Worm (Caenorhabditis elegans) whole organism, L1 larva: ENCODE data around the gene hmit-1.1.

ENCODE experiments used
- ama-1 ChIP-seq: fragments of 150-350 bp; optimal IDR thresholded peaks from 2 replicates; lab custom pipeline; 2014
- ceh-63 ChIP-seq: fragments of 200-800 bp; sonication (Bioruptor generic); optimal IDR thresholded peaks from 2 replicates; lab custom pipeline; 2018; ENCODE audit warnings: mild to moderate bottlenecking, missing genetic modification characterization, missing compliant biosample characterization
- ceh-88 ChIP-seq: fragments of 200-800 bp; sonication (Bioruptor generic); IDR thresholded peaks from 2 replicates; pipeline ENCODE4 v1.3.6; 2022; ENCODE audit warnings: missing genetic modification characterization, missing compliant biosample characterization
- elt-3 ChIP-seq, 6 experiments: fragments of 150-350 bp in 1 of 6; sonication (generic microtip); optimal IDR thresholded peaks; 2 replicates each; lab custom pipeline; 2017 to 2018; ENCODE audit warnings: missing biosample characterization in 6 of 6, missing genetic modification characterization in 6 of 6, inconsistent platforms in 1 of 6
- fkh-10 ChIP-seq: sonication (generic microtip); optimal IDR thresholded peaks from 2 replicates; lab custom pipeline; 2017; ENCODE audit warnings: missing biosample characterization, missing genetic modification reagents, missing genetic modification characterization
- fos-1 ChIP-seq: fragments of 150-350 bp; optimal IDR thresholded peaks from 2 replicates; lab custom pipeline; 2014; ENCODE audit warnings: missing biosample characterization, missing genetic modification characterization
- lin-13 ChIP-seq: fragments of 150-350 bp; optimal IDR thresholded peaks from 2 replicates; lab custom pipeline; 2014; ENCODE audit warnings: missing biosample characterization, missing genetic modification reagents, missing genetic modification characterization
- lin-14 ChIP-seq: fragments of 200-800 bp; sonication (Bioruptor generic); optimal IDR thresholded peaks from 2 replicates; lab custom pipeline; 2018; ENCODE audit warnings: mild to moderate bottlenecking, missing genetic modification characterization, moderate library complexity, missing compliant biosample characterization
- lin-15B ChIP-seq: fragments of 150-350 bp; sonication (generic microtip); optimal IDR thresholded peaks from 3 replicates; lab custom pipeline; 2014; ENCODE audit warnings: missing biosample characterization, missing genetic modification characterization
- lsy-2 ChIP-seq, 2 experiments: fragments of 150-350 bp; optimal IDR thresholded peaks; 2 replicates each; lab custom pipeline; 2014; ENCODE audit warnings: missing biosample characterization in 2 of 2, missing genetic modification characterization in 2 of 2
- nhr-11 ChIP-seq: fragments of 150-350 bp; optimal IDR thresholded peaks from 2 replicates; lab custom pipeline; 2014; ENCODE audit warnings: missing biosample characterization, missing genetic modification characterization
- nhr-20 ChIP-seq: sonication (generic microtip); optimal IDR thresholded peaks from 2 replicates; lab custom pipeline; 2016; ENCODE audit warnings: mild to moderate bottlenecking, missing genetic modification characterization, missing compliant biosample characterization
- nhr-28 ChIP-seq: fragments of 150-350 bp; optimal IDR thresholded peaks from 2 replicates; lab custom pipeline; 2014; ENCODE audit warnings: missing biosample characterization, missing genetic modification characterization
- nhr-47 ChIP-seq: sonication (generic microtip); optimal IDR thresholded peaks from 2 replicates; lab custom pipeline; 2016; ENCODE audit warnings: mild to moderate bottlenecking, missing genetic modification characterization, moderate library complexity, missing compliant biosample characterization
- nhr-85 ChIP-seq: sonication (generic microtip); peaks from one replicate; lab custom pipeline; 2016; ENCODE audit warnings: missing genetic modification characterization, inconsistent platforms, missing compliant biosample characterization
- pag-3 ChIP-seq: sonication (generic microtip); optimal IDR thresholded peaks from 2 replicates; lab custom pipeline; 2017; ENCODE audit warnings: missing genetic modification characterization, mild to moderate bottlenecking, missing compliant biosample characterization, antibody characterized with exemption, borderline replicate concordance; ENCODE audit not compliant: insufficient read depth
- pqm-1 ChIP-seq: sonication (generic microtip); optimal IDR thresholded peaks from 3 replicates; lab custom pipeline; 2017; ENCODE audit warnings: missing biosample characterization, missing genetic modification characterization
- rnt-1 ChIP-seq: sonication (generic microtip); optimal IDR thresholded peaks from 2 replicates; lab custom pipeline; 2016; ENCODE audit warnings: mild to moderate bottlenecking, missing genetic modification characterization, moderate library complexity, missing compliant biosample characterization
- skn-1 ChIP-seq: fragments of 150-350 bp; optimal IDR thresholded peaks from 2 replicates; lab custom pipeline; 2014; ENCODE audit warnings: missing biosample characterization, missing genetic modification characterization
- sptf-1 ChIP-seq: fragments of 150-350 bp; optimal IDR thresholded peaks from 2 replicates; lab custom pipeline; 2014; ENCODE audit warnings: missing biosample characterization, missing genetic modification characterization
- swsn-7 ChIP-seq: sonication (generic microtip); optimal IDR thresholded peaks from 2 replicates; lab custom pipeline; 2016; ENCODE audit warnings: missing genetic modification characterization, missing compliant biosample characterization
- xbp-1 ChIP-seq: sonication (generic microtip); optimal IDR thresholded peaks from 2 replicates; lab custom pipeline; 2016; ENCODE audit warnings: missing genetic modification characterization, missing compliant biosample characterization
- ztf-11 ChIP-seq, 2 experiments: sonication (generic microtip); optimal IDR thresholded peaks; 2 replicates each; lab custom pipeline; 2016 to 2017; ENCODE audit warnings: missing genetic modification characterization in 2 of 2, missing biosample characterization in 1 of 2, missing compliant biosample characterization in 1 of 2

The hmit-1.1 gene

ce11 chrV:18571533-18571932 is 54.9 kb downstream of the hmit-1.1 start, which contains the start of gene Y51A2D.21:
TSS of gene Y51A2D.21 (plus strand) at chrV:18571833.
- TF ChIP-seq fkh-10 (no peak), xbp-1 (no peak), fos-1 (tag; lab: Kevin White, UChicago) (no peak), pag-3 (no peak), ceh-63 (GFP tag; lab: Kevin White, UChicago) (no peak), pqm-1 (tag; lab: Kevin White, UChicago) (no peak), nhr-20 (tag; lab: Kevin White, UChicago) (no peak), lin-15B (tag; lab: Kevin White, UChicago) (no peak), rnt-1 (tag; lab: Kevin White, UChicago) (no peak), nhr-28 (no peak), elt-3 (tag; optimal IDR thresholded peaks at IDR 0.05; lab: Kevin White, UChicago) (no peak), skn-1 (no peak), nhr-47 (tag; lab: Kevin White, UChicago) (no peak), swsn-7 (tag; lab: Kevin White, UChicago) (no peak), nhr-11 (no peak), sptf-1 (no peak), lin-13 (GFP tag; lab: Kevin White, UChicago) (no peak), ceh-88 (GFP tag; lab: Robert Waterston, UW) (no peak)

ce11 chrV:18573199-18573598 is 56.6 kb downstream of the hmit-1.1 start:
- TF ChIP-seq lin-14 (GFP tag; lab: Kevin White, UChicago) = no peak
- TF ChIP-seq lsy-2 (tag; optimal IDR thresholded peaks at IDR 0.05; lab: Kevin White, UChicago) = peak in 1 of 2 experiments; percentile 59
- no peak for TF ChIP-seq nhr-11
- TF ChIP-seq ama-1 (lab: Kevin White, UChicago) = no peak
- peak; percentile 72 for TF ChIP-seq nhr-85 (tag; lab: Kevin White, UChicago)
- TF ChIP-seq ztf-11 (tag; optimal IDR thresholded peaks at IDR 0.05; lab: Kevin White, UChicago) = no peak
- TF ChIP-seq, all 84 proteins: peak for 2
